Worm (Caenorhabditis elegans): ENCODE results near the gene Y39A3CL.7.

The Y39A3CL.7 gene

ce11 chrIII:1880221-1880620 is 55.5 kb downstream of the Y39A3CL.7 start:
- TF ChIP-seq egrh-3 (GFP tag; IDR thresholded peaks at IDR 0.05) (no peak), F49E8.2 (tag; optimal IDR thresholded peaks at IDR 0.05; ENCODE audit: insufficient read depth) (no peak), lir-1 (GFP tag; conservative IDR thresholded peaks at IDR 0.05) (no peak), madf-10 (tag; optimal IDR thresholded peaks at IDR 0.05) (no peak)

DNA sequence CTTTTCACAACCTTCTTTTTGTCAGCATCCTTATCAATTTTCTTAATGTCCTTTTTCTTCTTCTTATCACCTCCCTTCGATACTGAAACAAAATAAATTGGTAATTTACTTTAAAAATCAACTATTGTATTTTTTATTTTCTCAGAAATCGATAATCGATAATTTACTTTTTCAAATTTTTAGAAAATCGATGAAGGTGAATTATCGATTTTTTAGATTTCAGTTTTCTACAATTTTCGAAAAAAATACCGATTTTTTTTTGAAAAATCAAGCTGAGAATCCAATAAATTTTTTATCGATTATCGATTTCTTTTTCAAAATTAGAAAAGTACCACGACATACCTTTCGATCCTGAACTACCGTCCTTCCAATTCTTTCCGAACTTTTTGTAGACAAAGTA is 58.0 kb downstream of the Y39A3CL.7 start:
- TF ChIP-seq B0336.3 (GFP tag; IDR thresholded peaks at IDR 0.05) (no peak), tbp1 (GFP tag; optimal IDR thresholded peaks at IDR 0.05) (no peak), ceh-58 (GFP tag; IDR thresholded peaks at IDR 0.05) (no peak), let-526 (GFP tag; IDR thresholded peaks at IDR 0.05) (no peak), unc-62 (GFP tag; optimal IDR thresholded peaks at IDR 0.05) (no peak), ceh-27 (GFP tag; optimal IDR thresholded peaks at IDR 0.05) (no peak), F57C9.4 (tag; optimal IDR thresholded peaks at IDR 0.05) (no peak), mes-4 (tag; optimal IDR thresholded peaks at IDR 0.05) (no peak), hlh-26 (GFP tag; conservative IDR thresholded peaks at IDR 0.05) (no peak)
